Fruit fly (Drosophila melanogaster) whole organism, embryonic: ENCODE measurements around the gene CG44836.
A peak's percentile ranks its signal among the peaks of the same experiment; 100 is the strongest.

Experiments used
- CG1233 ChIP-seq: fragments of 200-800 bp; sonication (Bioruptor generic); optimal IDR thresholded peaks from 4 replicates; lab custom pipeline; 2018; ENCODE audit warnings: missing biosample characterization, mild to moderate bottlenecking, missing genetic modification characterization
- CG16779 ChIP-seq: fragments of 200-800 bp; sonication (Bioruptor generic); IDR thresholded peaks from 2 replicates; pipeline ENCODE4 v1.3.6; 2022; ENCODE audit warnings: missing biosample characterization, missing genetic modification characterization
- CG1792 ChIP-seq: fragments of 200-800 bp; sonication (Bioruptor generic); optimal IDR thresholded peaks from 2 replicates; lab custom pipeline; 2016; ENCODE audit warnings: missing biosample characterization, missing genetic modification characterization
- Doc2 ChIP-seq: fragments of 200-800 bp; sonication (Bioruptor generic); IDR thresholded peaks from 2 replicates; pipeline ENCODE4 v1.3.6; 2022; ENCODE audit warnings: missing biosample characterization, missing genetic modification characterization
- Elba2 ChIP-seq: fragments of 200-800 bp; sonication (Bioruptor generic); optimal IDR thresholded peaks from 3 replicates; lab custom pipeline; 2016; ENCODE audit warnings: missing biosample characterization, missing genetic modification characterization
- HHEX ChIP-seq: fragments of 200-800 bp; sonication (Bioruptor generic); optimal IDR thresholded peaks from 3 replicates; lab custom pipeline; 2017; ENCODE audit warnings: missing biosample characterization, mild to moderate bottlenecking, missing genetic modification characterization, missing genetic modification reagents
- btn ChIP-seq: fragments of 200-800 bp; sonication (Bioruptor generic); optimal IDR thresholded peaks from 2 replicates; lab custom pipeline; 2016; ENCODE audit warnings: missing biosample characterization, missing genetic modification characterization
- grn ChIP-seq: fragments of 200-800 bp; sonication (Bioruptor generic); optimal IDR thresholded peaks from 3 replicates; lab custom pipeline; 2017; ENCODE audit warnings: missing biosample characterization, missing genetic modification characterization
- ind ChIP-seq: fragments of 200-800 bp; sonication (Bioruptor generic); optimal IDR thresholded peaks from 3 replicates; lab custom pipeline; 2016; ENCODE audit warnings: missing biosample characterization, missing genetic modification characterization
- nom ChIP-seq: fragments of 200-800 bp; sonication (Bioruptor generic); optimal IDR thresholded peaks from 2 replicates; lab custom pipeline; 2017; ENCODE audit warnings: missing biosample characterization, missing genetic modification characterization, mild to moderate bottlenecking, moderate library complexity, missing genetic modification reagents
- rib ChIP-seq: fragments of 200-800 bp; sonication (Bioruptor generic); IDR thresholded peaks from 2 replicates; pipeline ENCODE4 v1.3.6; 2022; ENCODE audit warnings: missing biosample characterization, missing genetic modification characterization
- twi ChIP-seq: fragments of 200-800 bp; optimal IDR thresholded peaks from 2 replicates; lab custom pipeline; 2019; ENCODE audit warnings: missing biosample characterization, mild to moderate bottlenecking, missing genetic modification characterization, moderate library complexity
- tx ChIP-seq: fragments of 200-800 bp; sonication (Bioruptor generic); optimal IDR thresholded peaks from 2 replicates; lab custom pipeline; 2016; ENCODE audit warnings: missing biosample characterization, missing genetic modification characterization
- wek ChIP-seq: fragments of 200-800 bp; sonication (Bioruptor generic); optimal IDR thresholded peaks from 3 replicates; lab custom pipeline; 2018; ENCODE audit warnings: missing biosample characterization, mild to moderate bottlenecking, missing genetic modification characterization, moderate library complexity

DNA sequence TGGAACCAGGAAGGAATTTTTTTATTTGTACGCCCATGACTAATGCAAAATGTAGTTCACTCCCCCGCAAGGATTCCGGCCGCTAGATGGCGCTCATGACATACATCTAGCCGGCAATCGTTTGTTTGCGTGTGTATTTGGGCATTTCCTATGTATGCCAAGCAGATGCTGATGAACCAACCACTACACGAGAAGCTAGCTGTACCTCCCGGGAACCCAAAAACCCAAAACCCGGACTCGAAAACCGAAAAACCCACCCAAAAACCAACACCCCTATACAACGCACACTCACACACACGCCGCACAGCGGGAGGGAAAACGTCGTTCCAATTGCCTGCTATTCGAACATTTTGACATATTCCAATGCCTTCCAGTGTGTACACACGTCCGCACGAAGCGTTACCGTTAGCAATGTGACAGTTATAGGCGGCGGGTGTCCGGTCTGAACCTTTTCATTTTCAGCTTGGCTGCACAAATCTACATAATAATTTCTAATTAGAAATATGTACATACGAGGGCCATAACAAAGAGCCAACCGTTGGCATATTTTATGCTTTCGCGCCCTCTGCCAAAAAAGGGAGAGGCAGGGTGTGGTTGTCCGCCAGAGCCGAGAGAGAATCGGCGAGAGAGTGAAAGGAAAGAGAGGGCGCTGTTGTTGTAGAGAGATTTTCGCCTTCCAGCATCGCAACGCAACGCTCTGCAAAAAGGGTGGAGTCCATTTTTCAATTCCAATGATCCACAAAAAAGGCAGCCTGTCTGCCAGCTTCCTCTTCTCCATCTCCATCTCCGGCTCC, 7.9 kb upstream of the CG44836 start:
- TF ChIP-seq wek (GFP tag; lab: Kevin White, UChicago) (no peak), Elba2 (GFP tag; lab: Kevin White, UChicago) (peak; percentile 83), CG16779 (GFP tag; lab: Robert Waterston, UW) (no peak), ind (GFP tag; lab: Kevin White, UChicago) (no peak), tx (GFP tag; lab: Kevin White, UChicago) (no peak), CG1792 (GFP tag; lab: Kevin White, UChicago) (no peak), twi (tag; lab: Kevin White, UChicago) (peak; percentile 90), nom (GFP tag; lab: Kevin White, UChicago) (no peak), HHEX (GFP tag; lab: Kevin White, UChicago) (no peak), rib (GFP tag; lab: Robert Waterston, UW) (peak; percentile 51; the same call in 1 of the 2 replicates), btn (GFP tag; lab: Kevin White, UChicago) (no peak), grn (GFP tag; lab: Kevin White, UChicago) (no peak), CG1233 (GFP tag; lab: Kevin White, UChicago) (no peak), Doc2 (no peak)
